Fruit fly (Drosophila melanogaster) whole organism, embryonic: Measurements from ENCODE around the gene Orc2.
A peak's percentile ranks its signal among the peaks of the same experiment; 100 is the strongest.

Experiments used
- B-H1 ChIP-seq: fragments of 200-800 bp; sonication (Bioruptor generic); IDR thresholded peaks from 3 replicates; pipeline ENCODE4 v1.3.6; 2022; ENCODE audit warnings: missing biosample characterization, missing genetic modification characterization
- Bgb ChIP-seq: fragments of 200-800 bp; sonication (Bioruptor generic); IDR thresholded peaks from 2 replicates; pipeline ENCODE4 v1.3.6; 2022; ENCODE audit warnings: missing biosample characterization, missing genetic modification characterization; ENCODE audit not compliant: partially characterized antibody
- Bteb2 ChIP-seq: fragments of 200-800 bp; sonication (Bioruptor generic); optimal IDR thresholded peaks from 2 replicates; lab custom pipeline; 2016; ENCODE audit warnings: missing biosample characterization, missing genetic modification characterization
- CG10147 ChIP-seq: fragments of 200-800 bp; sonication (Bioruptor generic); optimal IDR thresholded peaks from 2 replicates; lab custom pipeline; 2019; ENCODE audit warnings: missing biosample characterization, mild to moderate bottlenecking, missing genetic modification characterization, moderate library complexity
- CG10267 ChIP-seq: fragments of 200-800 bp; sonication (Bioruptor generic); optimal IDR thresholded peaks from 2 replicates; lab custom pipeline; 2018; ENCODE audit warnings: missing biosample characterization, mild to moderate bottlenecking, missing genetic modification characterization, moderate library complexity
- CG10462 ChIP-seq: fragments of 200-800 bp; sonication (Bioruptor generic); optimal IDR thresholded peaks from 2 replicates; lab custom pipeline; 2016; ENCODE audit warnings: missing biosample characterization, missing genetic modification characterization
- CG11695 ChIP-seq: fragments of 200-800 bp; sonication (Bioruptor generic); IDR thresholded peaks from 3 replicates; pipeline ENCODE4 v1.3.6; 2022; ENCODE audit warnings: missing biosample characterization, missing genetic modification characterization
- CG13296 ChIP-seq: fragments of 200-800 bp; sonication (Bioruptor generic); optimal IDR thresholded peaks from 3 replicates; lab custom pipeline; 2018; ENCODE audit warnings: missing biosample characterization, mild to moderate bottlenecking, missing genetic modification characterization
- CG13624 ChIP-seq: fragments of 200-800 bp; sonication (Bioruptor generic); optimal IDR thresholded peaks from 2 replicates; lab custom pipeline; 2016; ENCODE audit warnings: missing biosample characterization, missing genetic modification characterization
- CG15073 ChIP-seq: fragments of 200-800 bp; sonication (Bioruptor generic); optimal IDR thresholded peaks from 2 replicates; lab custom pipeline; 2016; ENCODE audit warnings: missing biosample characterization, missing genetic modification characterization
- CG1529 ChIP-seq: fragments of 200-800 bp; sonication (Bioruptor generic); optimal IDR thresholded peaks from 3 replicates; lab custom pipeline; 2018; ENCODE audit warnings: missing biosample characterization, missing genetic modification characterization
- CG1647 ChIP-seq: fragments of 200-800 bp; sonication (Bioruptor generic); optimal IDR thresholded peaks from 3 replicates; lab custom pipeline; 2016; ENCODE audit warnings: missing biosample characterization, missing genetic modification characterization
- CG17359 ChIP-seq: fragments of 200-800 bp; sonication (Bioruptor generic); optimal IDR thresholded peaks from 3 replicates; lab custom pipeline; 2018; ENCODE audit warnings: missing biosample characterization, mild to moderate bottlenecking, missing genetic modification characterization, moderate library complexity
- CG17829 ChIP-seq: fragments of 200-800 bp; optimal IDR thresholded peaks from 2 replicates; lab custom pipeline; 2019; ENCODE audit warnings: missing biosample characterization, mild to moderate bottlenecking, missing genetic modification characterization, moderate library complexity
- CG1832 ChIP-seq: fragments of 200-800 bp; sonication (Bioruptor generic); optimal IDR thresholded peaks from 2 replicates; lab custom pipeline; 2017; ENCODE audit warnings: missing biosample characterization, mild to moderate bottlenecking, missing genetic modification characterization, inconsistent platforms
- CG18599 ChIP-seq: fragments of 200-800 bp; sonication (Bioruptor generic); optimal IDR thresholded peaks from 3 replicates; lab custom pipeline; 2017; ENCODE audit warnings: missing biosample characterization, missing genetic modification characterization, mild to moderate bottlenecking, moderate library complexity, missing genetic modification reagents
- CG2199 ChIP-seq: fragments of 200-800 bp; sonication (Bioruptor generic); IDR thresholded peaks from 3 replicates; pipeline ENCODE4 v1.3.6; 2022; ENCODE audit warnings: missing biosample characterization, missing genetic modification characterization
- CG34376 ChIP-seq: fragments of 200-800 bp; sonication (Bioruptor generic); optimal IDR thresholded peaks from 2 replicates; lab custom pipeline; 2018; ENCODE audit warnings: missing biosample characterization, mild to moderate bottlenecking, missing genetic modification characterization
- CG3838 ChIP-seq: fragments of 200-800 bp; sonication (Bioruptor generic); optimal IDR thresholded peaks from 3 replicates; lab custom pipeline; 2016; ENCODE audit warnings: missing biosample characterization, missing genetic modification characterization
- CG4360 ChIP-seq: fragments of 200-800 bp; sonication (Bioruptor generic); IDR thresholded peaks from 2 replicates; pipeline ENCODE4 v1.3.6; 2022; ENCODE audit warnings: missing biosample characterization, missing genetic modification characterization
- CG5180 ChIP-seq: fragments of 200-800 bp; sonication (Bioruptor generic); optimal IDR thresholded peaks from 3 replicates; lab custom pipeline; 2017; ENCODE audit warnings: missing biosample characterization, missing genetic modification characterization, mild to moderate bottlenecking, moderate library complexity, missing genetic modification reagents
- CG6254 ChIP-seq: fragments of 200-800 bp; sonication (Bioruptor generic); optimal IDR thresholded peaks from 3 replicates; lab custom pipeline; 2017; ENCODE audit warnings: mild to moderate bottlenecking, missing biosample characterization, missing genetic modification reagents, missing genetic modification characterization
- CG6765 ChIP-seq: fragments of 200-800 bp; sonication (Bioruptor generic); optimal IDR thresholded peaks from 3 replicates; lab custom pipeline; 2017; ENCODE audit warnings: missing biosample characterization, mild to moderate bottlenecking, missing genetic modification characterization
- CG8478 ChIP-seq: fragments of >200 bp; optimal IDR thresholded peaks from 2 replicates; lab custom pipeline; 2018
- Dad ChIP-seq: fragments of 200-800 bp; sonication (Bioruptor generic); optimal IDR thresholded peaks from 3 replicates; lab custom pipeline; 2016; ENCODE audit warnings: missing biosample characterization, missing genetic modification characterization
- E2f1 ChIP-seq: fragments of 200-800 bp; sonication (Bioruptor generic); IDR thresholded peaks from 2 replicates; pipeline ENCODE4 v1.3.6; 2022; ENCODE audit warnings: missing biosample characterization, missing genetic modification characterization
- Eip74EF ChIP-seq, 2 experiments: fragments of 200-800 bp in 1 of 2; fragments of >200 bp in 1 of 2; sonication (Bioruptor generic) in 1 of 2; optimal IDR thresholded peaks; 2 replicates each; lab custom pipeline; 2017 to 2019; ENCODE audit warnings: missing biosample characterization in 2 of 2, missing genetic modification characterization in 2 of 2, mild to moderate bottlenecking in 1 of 2, moderate library complexity in 1 of 2
- Hr3 ChIP-seq: fragments of 200-800 bp; sonication (Bioruptor generic); optimal IDR thresholded peaks from 3 replicates; lab custom pipeline; 2016; ENCODE audit warnings: missing biosample characterization, missing genetic modification characterization
- MTF-1 ChIP-seq: fragments of 200-800 bp; sonication (Bioruptor generic); optimal IDR thresholded peaks from 2 replicates; lab custom pipeline; 2018; ENCODE audit warnings: missing biosample characterization, mild to moderate bottlenecking, missing genetic modification characterization, borderline replicate concordance
- Mad ChIP-seq: fragments of 200-800 bp; sonication (Bioruptor generic); optimal IDR thresholded peaks from 2 replicates; lab custom pipeline; 2016; ENCODE audit warnings: missing biosample characterization, missing genetic modification characterization
- Mrtf ChIP-seq: fragments of 200-800 bp; sonication (Bioruptor generic); IDR thresholded peaks from 3 replicates; pipeline ENCODE4 v1.3.6; 2022; ENCODE audit warnings: missing biosample characterization, missing genetic modification characterization
- Spps ChIP-seq: fragments of 200-800 bp; sonication (Bioruptor generic); optimal IDR thresholded peaks from 2 replicates; lab custom pipeline; 2018; ENCODE audit warnings: missing biosample characterization, mild to moderate bottlenecking, missing genetic modification characterization
- ato ChIP-seq: fragments of 200-800 bp; sonication (Bioruptor generic); IDR thresholded peaks from 2 replicates; pipeline ENCODE4 v1.3.6; 2022; ENCODE audit warnings: missing biosample characterization, missing genetic modification characterization; ENCODE audit not compliant: partially characterized antibody
- bowl ChIP-seq: fragments of 200-800 bp; sonication (Bioruptor generic); IDR thresholded peaks from 2 replicates; pipeline ENCODE4 v1.3.6; 2022; ENCODE audit warnings: missing biosample characterization, missing genetic modification characterization
- btn ChIP-seq: fragments of 200-800 bp; sonication (Bioruptor generic); optimal IDR thresholded peaks from 2 replicates; lab custom pipeline; 2016; ENCODE audit warnings: missing biosample characterization, missing genetic modification characterization
- fd96Cb ChIP-seq: fragments of 200-800 bp; sonication (Bioruptor generic); optimal IDR thresholded peaks from 2 replicates; lab custom pipeline; 2018; ENCODE audit warnings: missing biosample characterization, mild to moderate bottlenecking, missing genetic modification characterization, moderate library complexity
- gce ChIP-seq: fragments of 200-800 bp; sonication (Bioruptor generic); IDR thresholded peaks from 3 replicates; pipeline ENCODE4 v1.3.6; 2022; ENCODE audit warnings: missing biosample characterization, missing genetic modification characterization
- gsb ChIP-seq: fragments of 200-800 bp; sonication (Bioruptor generic); IDR thresholded peaks from 2 replicates; pipeline ENCODE4 v1.3.6; 2022; ENCODE audit warnings: missing biosample characterization, missing genetic modification characterization
- hkb ChIP-seq, 2 experiments: fragments of 200-800 bp in 1 of 2; fragments of >200 bp in 1 of 2; sonication (Bioruptor generic) in 1 of 2; IDR thresholded peaks in 1 of 2; optimal IDR thresholded peaks in 1 of 2; 2 replicates each; pipeline versions ENCODE4 v1.3.6 to Lab custom; 2017 to 2022; ENCODE audit warnings: missing biosample characterization in 1 of 2, missing genetic modification characterization in 1 of 2
- mam ChIP-seq: fragments of 200-800 bp; sonication (Bioruptor generic); optimal IDR thresholded peaks from 3 replicates; lab custom pipeline; 2016; ENCODE audit warnings: missing biosample characterization, missing genetic modification characterization
- nmo ChIP-seq: fragments of 200-800 bp; sonication (Bioruptor generic); optimal IDR thresholded peaks from 2 replicates; lab custom pipeline; 2018; ENCODE audit warnings: missing biosample characterization, mild to moderate bottlenecking, missing genetic modification characterization, moderate library complexity
- peb ChIP-seq: fragments of 200-800 bp; sonication (Bioruptor generic); IDR thresholded peaks from 2 replicates; pipeline ENCODE4 v1.3.6; 2022; ENCODE audit warnings: missing biosample characterization, missing genetic modification characterization
- pnt ChIP-seq: fragments of 200-800 bp; sonication (Bioruptor generic); optimal IDR thresholded peaks from 3 replicates; lab custom pipeline; 2016; ENCODE audit warnings: missing biosample characterization, missing genetic modification characterization
- pzg ChIP-seq: fragments of 200-800 bp; sonication (Bioruptor generic); optimal IDR thresholded peaks from 3 replicates; lab custom pipeline; 2018; ENCODE audit warnings: missing biosample characterization, mild to moderate bottlenecking, missing genetic modification characterization, moderate library complexity
- ro ChIP-seq: fragments of 200-800 bp; sonication (Bioruptor generic); IDR thresholded peaks from 2 replicates; pipeline ENCODE4 v1.3.6; 2022; ENCODE audit warnings: missing biosample characterization, missing genetic modification characterization
- sd ChIP-seq: fragments of 200-800 bp; sonication (Bioruptor generic); optimal IDR thresholded peaks from 3 replicates; lab custom pipeline; 2018; ENCODE audit warnings: missing biosample characterization, mild to moderate bottlenecking, missing genetic modification characterization, moderate library complexity
- sisA ChIP-seq: fragments of 200-800 bp; sonication (Bioruptor generic); IDR thresholded peaks from 2 replicates; pipeline ENCODE4 v1.3.6; 2022; ENCODE audit warnings: missing biosample characterization, missing genetic modification characterization
- slbo ChIP-seq: fragments of 200-800 bp; sonication (Bioruptor generic); IDR thresholded peaks from 2 replicates; pipeline ENCODE4 v1.3.6; 2022; ENCODE audit warnings: missing biosample characterization, missing genetic modification characterization
- trh ChIP-seq: fragments of 200-800 bp; sonication (Bioruptor generic); optimal IDR thresholded peaks from 2 replicates; lab custom pipeline; 2016; ENCODE audit warnings: missing biosample characterization, missing genetic modification characterization
- zfh2 ChIP-seq: fragments of 200-800 bp; sonication (Bioruptor generic); optimal IDR thresholded peaks from 2 replicates; lab custom pipeline; 2016; ENCODE audit warnings: missing biosample characterization, missing genetic modification characterization

Gene Orc2

DNA sequence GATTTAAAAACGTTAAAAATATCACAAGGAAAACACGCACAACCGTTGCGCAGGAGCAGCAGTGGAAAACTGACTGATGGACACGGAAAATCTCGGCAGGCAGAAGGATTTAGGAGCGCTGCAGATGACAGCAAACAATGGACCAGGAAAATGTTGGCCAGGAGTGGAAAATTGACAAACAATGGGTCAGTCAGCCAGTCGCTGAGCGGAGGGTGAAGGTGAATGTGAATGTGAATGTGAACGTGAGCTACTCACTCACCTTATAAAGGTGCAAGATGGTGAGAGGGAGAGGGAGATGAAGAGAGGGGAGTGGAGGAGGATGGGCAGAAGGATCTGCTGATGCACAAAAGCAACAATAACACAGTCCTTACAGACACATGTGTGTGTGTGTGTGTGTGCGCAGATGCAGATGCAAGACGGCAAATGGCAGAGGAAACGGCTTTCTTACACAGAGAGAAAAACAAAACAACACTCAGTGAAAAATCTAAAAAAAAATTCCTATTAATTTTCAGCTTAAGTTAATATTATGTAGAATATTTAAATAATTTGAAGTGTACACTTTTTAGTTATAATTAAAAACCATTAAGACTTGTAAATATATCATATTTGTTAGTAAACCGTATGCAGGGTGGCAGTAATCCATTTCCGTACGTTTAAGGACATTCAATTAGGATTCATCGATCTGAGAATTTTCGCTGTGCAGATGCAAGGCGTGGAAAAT lies 7.2 kb downstream of the Orc2 start (continued):
- TF ChIP-seq Dad (GFP tag; lab: Kevin White, UChicago) (no peak), CG17829 (tag; lab: Kevin White, UChicago) (peak; percentile 3), fd96Cb (tag; lab: Kevin White, UChicago) (peak; percentile 1), ro (GFP tag; lab: Robert Waterston, UW) (no peak), CG10267 (tag; lab: Kevin White, UChicago) (peak; percentile 29), btn (GFP tag; lab: Kevin White, UChicago) (no peak), CG1832 (no peak), MTF-1 (GFP tag; lab: Kevin White, UChicago) (no peak), CG10147 (GFP tag; lab: Kevin White, UChicago) (no peak), B-H1 (GFP tag; lab: Robert Waterston, UW) (no peak), CG8478 (lab: Kevin White, UChicago) (no peak), CG2199 (GFP tag; lab: Robert Waterston, UW) (no peak), CG5180 (GFP tag; lab: Kevin White, UChicago) (no peak), CG15073 (no peak), CG13296 (GFP tag; lab: Kevin White, UChicago) (no peak), slbo (GFP tag; lab: Robert Waterston, UW) (no peak), gce (GFP tag; lab: Robert Waterston, UW) (no peak), CG34376 (no peak), CG13624 (no peak), Bteb2 (GFP tag; lab: Kevin White, UChicago) (no peak), ato (GFP tag; lab: Robert Waterston, UW) (no peak), Eip74EF (GFP tag; optimal IDR thresholded peaks at IDR 0.05; lab: Kevin White, UChicago) (no peak), Mrtf (GFP tag; lab: Robert Waterston, UW) (no peak), Bgb (GFP tag; lab: Robert Waterston, UW) (no peak), bowl (GFP tag; lab: Robert Waterston, UW) (no peak), hkb (optimal IDR thresholded peaks at IDR 0.05; lab: Kevin White, UChicago) (no peak), hkb (GFP tag; IDR thresholded peaks at IDR 0.05; lab: Robert Waterston, UW) (peak; percentile 26; the same call in 1 of the 2 replicates), CG17359 (tag; lab: Kevin White, UChicago) (no peak), nmo (GFP tag; lab: Kevin White, UChicago) (peak; percentile 12), sd (no peak), CG3838 (GFP tag; lab: Kevin White, UChicago) (no peak), CG4360 (GFP tag; lab: Robert Waterston, UW) (0 out of 2 replicates have a peak, but pooled peaks have one; percentile 7), zfh2 (GFP tag; lab: Kevin White, UChicago) (no peak), CG18599 (no peak), CG6254 (GFP tag; lab: Kevin White, UChicago) (no peak), trh (GFP tag; lab: Kevin White, UChicago) (no peak), Spps (tag; lab: Kevin White, UChicago) (no peak), Hr3 (GFP tag; lab: Kevin White, UChicago) (no peak), pnt (GFP tag; lab: Kevin White, UChicago) (no peak), peb (GFP tag; lab: Robert Waterston, UW) (no peak), Mad (GFP tag; lab: Kevin White, UChicago) (no peak), pzg (no peak), CG1647 (GFP tag; lab: Kevin White, UChicago) (no peak), CG6765 (GFP tag; lab: Kevin White, UChicago) (no peak), gsb (no peak), mam (GFP tag; lab: Kevin White, UChicago) (no peak), sisA (GFP tag; lab: Robert Waterston, UW) (no peak), CG11695 (no peak), E2f1 (GFP tag; lab: Robert Waterston, UW) (no peak), CG1529 (GFP tag; lab: Kevin White, UChicago) (no peak), CG10462 (GFP tag; lab: Kevin White, UChicago) (no peak)
